Worm (Caenorhabditis elegans): Measurements from ENCODE around the gene B0334.4.

The B0334.4 gene

ce11 chrII:11484600-11484999, 10.9 kb upstream of the B0334.4 start:
- TF ChIP-seq tab-1 (GFP tag; IDR thresholded peaks at IDR 0.05) (peak; percentile 99), ztf-29 (GFP tag; IDR thresholded peaks at IDR 0.05) (peak; percentile 95), med-1 (GFP tag; optimal IDR thresholded peaks at IDR 0.05; ENCODE audit: insufficient read depth) (peak; percentile 85), T22C8.4 (GFP tag; IDR thresholded peaks at IDR 0.05) (peak; percentile 96), flt-1 (GFP tag; IDR thresholded peaks at IDR 0.05) (peak; percentile 98), klf-2 (GFP tag; conservative IDR thresholded peaks at IDR 0.05) (peak; percentile 98), ztf-23 (GFP tag; IDR thresholded peaks at IDR 0.05) (peak; percentile 96), ref-1 (GFP tag; conservative IDR thresholded peaks at IDR 0.05) (peak; percentile 94), cog-1 (tag; optimal IDR thresholded peaks at IDR 0.05) (peak; percentile 93)

ce11 chrII:11485200-11485599, 10.3 kb upstream of the B0334.4 start, which contains the start of gene twk-5:
Gene twk-5 (minus strand): TSS chrII:11485300.
- TF ChIP-seq flt-1 (GFP tag; IDR thresholded peaks at IDR 0.05) (no peak), ztf-29 (GFP tag; IDR thresholded peaks at IDR 0.05) (no peak), tab-1 (GFP tag; IDR thresholded peaks at IDR 0.05) (no peak), med-1 (GFP tag; optimal IDR thresholded peaks at IDR 0.05; ENCODE audit: insufficient read depth) (no peak), ztf-23 (GFP tag; IDR thresholded peaks at IDR 0.05) (no peak), ref-1 (GFP tag; conservative IDR thresholded peaks at IDR 0.05) (no peak), klf-2 (GFP tag; conservative IDR thresholded peaks at IDR 0.05) (no peak), cog-1 (tag; optimal IDR thresholded peaks at IDR 0.05) (no peak), T22C8.4 (GFP tag; IDR thresholded peaks at IDR 0.05) (no peak)

ce11 chrII:11486698-11487234, 8.7 kb upstream of the B0334.4 start, which contains the start of gene ttr-18:
Gene ttr-18 (minus strand): TSS chrII:11486748.
- TF ChIP-seq flt-1 (GFP tag; IDR thresholded peaks at IDR 0.05) (no peak), ztf-23 (GFP tag; IDR thresholded peaks at IDR 0.05) (no peak), med-1 (GFP tag; optimal IDR thresholded peaks at IDR 0.05; ENCODE audit: insufficient read depth) (no peak), ref-1 (GFP tag; conservative IDR thresholded peaks at IDR 0.05) (no peak), tab-1 (GFP tag; IDR thresholded peaks at IDR 0.05) (no peak), ztf-29 (GFP tag; IDR thresholded peaks at IDR 0.05) (no peak), T22C8.4 (GFP tag; IDR thresholded peaks at IDR 0.05) (no peak), cog-1 (tag; optimal IDR thresholded peaks at IDR 0.05) (no peak), klf-2 (GFP tag; conservative IDR thresholded peaks at IDR 0.05) (no peak)

- no peak for TF ChIP-seq ztf-29 (GFP tag; IDR thresholded peaks at IDR 0.05)
- TF ChIP-seq ref-1 (GFP tag; conservative IDR thresholded peaks at IDR 0.05): no peak
- TF ChIP-seq med-1 (GFP tag; optimal IDR thresholded peaks at IDR 0.05; ENCODE audit: insufficient read depth): no peak
- no peak for TF ChIP-seq klf-2 (GFP tag; conservative IDR thresholded peaks at IDR 0.05)
- no peak for TF ChIP-seq flt-1 (GFP tag; IDR thresholded peaks at IDR 0.05)
- no peak for TF ChIP-seq ztf-23 (GFP tag; IDR thresholded peaks at IDR 0.05)
- no peak for TF ChIP-seq tab-1 (GFP tag; IDR thresholded peaks at IDR 0.05)
- no peak for TF ChIP-seq cog-1 (tag; optimal IDR thresholded peaks at IDR 0.05)
These were observed 7.5 kb upstream of the B0334.4 start, which contains the start of gene B0334.13 for ce11 chrII:11487999-11488398. Gene B0334.13 (plus strand): TSS chrII:11488299.

ce11 chrII:11492843-11493242, 2.6 kb upstream of the B0334.4 start, which contains the start of gene hacl-1:
Gene hacl-1 (minus strand): TSS chrII:11492963.
- TF ChIP-seq klf-2 (GFP tag; conservative IDR thresholded peaks at IDR 0.05) (no peak), ref-1 (GFP tag; conservative IDR thresholded peaks at IDR 0.05) (no peak), cog-1 (tag; optimal IDR thresholded peaks at IDR 0.05) (no peak), ztf-23 (GFP tag; IDR thresholded peaks at IDR 0.05) (no peak), ztf-29 (GFP tag; IDR thresholded peaks at IDR 0.05) (no peak), med-1 (GFP tag; optimal IDR thresholded peaks at IDR 0.05; ENCODE audit: insufficient read depth) (no peak), flt-1 (GFP tag; IDR thresholded peaks at IDR 0.05) (no peak), tab-1 (GFP tag; IDR thresholded peaks at IDR 0.05) (no peak), T22C8.4 (GFP tag; IDR thresholded peaks at IDR 0.05) (no peak)

DNA sequence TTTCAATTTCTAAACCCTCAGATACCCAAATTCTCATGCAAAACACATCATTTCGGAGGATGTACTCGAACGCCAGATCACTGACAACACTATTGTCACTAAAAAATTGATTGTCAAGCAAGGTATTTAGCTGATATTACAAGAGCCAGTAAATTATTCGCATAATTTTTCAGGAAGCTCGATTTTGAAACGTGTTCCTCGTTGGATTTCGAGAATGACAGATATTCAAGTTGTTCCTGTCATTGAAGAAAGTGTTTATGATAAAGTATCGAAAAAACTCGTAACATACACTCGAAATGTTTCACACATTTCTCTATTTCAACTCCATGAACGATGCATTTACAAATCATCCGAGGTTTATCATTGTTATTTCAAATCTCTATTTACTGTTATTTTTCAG, 314 bp downstream of the B0334.4 start:
- TF ChIP-seq ref-1 (GFP tag; conservative IDR thresholded peaks at IDR 0.05) (no peak), klf-2 (GFP tag; conservative IDR thresholded peaks at IDR 0.05) (no peak), med-1 (GFP tag; optimal IDR thresholded peaks at IDR 0.05; ENCODE audit: insufficient read depth) (no peak), ztf-23 (GFP tag; IDR thresholded peaks at IDR 0.05) (no peak), flt-1 (GFP tag; IDR thresholded peaks at IDR 0.05) (no peak), ztf-29 (GFP tag; IDR thresholded peaks at IDR 0.05) (no peak), T22C8.4 (GFP tag; IDR thresholded peaks at IDR 0.05) (no peak), cog-1 (tag; optimal IDR thresholded peaks at IDR 0.05) (no peak)

- TF ChIP-seq ztf-29 (GFP tag; IDR thresholded peaks at IDR 0.05): no peak
- no peak for TF ChIP-seq ref-1 (GFP tag; conservative IDR thresholded peaks at IDR 0.05)
- no peak for TF ChIP-seq klf-2 (GFP tag; conservative IDR thresholded peaks at IDR 0.05)
- no peak for TF ChIP-seq med-1 (GFP tag; optimal IDR thresholded peaks at IDR 0.05; ENCODE audit: insufficient read depth)
- TF ChIP-seq T22C8.4 (GFP tag; IDR thresholded peaks at IDR 0.05): no peak
- no peak for TF ChIP-seq flt-1 (GFP tag; IDR thresholded peaks at IDR 0.05)
- no peak for TF ChIP-seq ztf-23 (GFP tag; IDR thresholded peaks at IDR 0.05)
- no peak for TF ChIP-seq tab-1 (GFP tag; IDR thresholded peaks at IDR 0.05)
- no peak for TF ChIP-seq cog-1 (tag; optimal IDR thresholded peaks at IDR 0.05)
These were observed 1.3 kb downstream of the B0334.4 start, which contains the start of gene emc-5 for ce11 chrII:11496767-11497166. Gene emc-5 (plus strand): TSS chrII:11496780.

ce11 chrII:11497365-11497764, 1.9 kb downstream of the B0334.4 start, which contains the start of gene B0334.5:
Gene B0334.5 (plus strand): TSS chrII:11497665.
- TF ChIP-seq tab-1 (GFP tag; IDR thresholded peaks at IDR 0.05) (no peak), ztf-23 (GFP tag; IDR thresholded peaks at IDR 0.05) (0 out of 2 replicates have a peak, but pooled peaks have one; percentile 31)

ce11 chrII:11500198-11500597, 4.7 kb downstream of the B0334.4 start, which contains the start of gene B0334.20:
Gene B0334.20 (minus strand): TSS chrII:11500459.
- no peak for TF ChIP-seq flt-1 (GFP tag; IDR thresholded peaks at IDR 0.05)
- TF ChIP-seq T22C8.4 (GFP tag; IDR thresholded peaks at IDR 0.05): no peak
- TF ChIP-seq cog-1 (tag; optimal IDR thresholded peaks at IDR 0.05): no peak
- TF ChIP-seq med-1 (GFP tag; optimal IDR thresholded peaks at IDR 0.05; ENCODE audit: insufficient read depth): no peak

- TF ChIP-seq klf-2 (GFP tag; conservative IDR thresholded peaks at IDR 0.05): no peak
- no peak for TF ChIP-seq flt-1 (GFP tag; IDR thresholded peaks at IDR 0.05)
- TF ChIP-seq ztf-29 (GFP tag; IDR thresholded peaks at IDR 0.05): no peak
- TF ChIP-seq ref-1 (GFP tag; conservative IDR thresholded peaks at IDR 0.05): no peak
- no peak for TF ChIP-seq med-1 (GFP tag; optimal IDR thresholded peaks at IDR 0.05; ENCODE audit: insufficient read depth)
- TF ChIP-seq ztf-23 (GFP tag; IDR thresholded peaks at IDR 0.05): no peak
These were observed 6.5 kb downstream of the B0334.4 start for ce11 chrII:11501956-11502355.

Measured in whole organism, midembryonic.